Fruit fly (Drosophila melanogaster) whole organism, adult: ENCODE data around the gene rtet.

Experiments
- CG11617 ChIP-seq: fragments of 200-800 bp; sonication (Bioruptor generic); optimal IDR thresholded peaks from 2 replicates; lab custom pipeline; 2017; ENCODE audit warnings: mild to moderate bottlenecking, missing biosample characterization, missing genetic modification reagents, missing genetic modification characterization
- CG12768 ChIP-seq: fragments of 200-800 bp; sonication (Bioruptor generic); optimal IDR thresholded peaks from 2 replicates; lab custom pipeline; 2017; ENCODE audit warnings: missing biosample characterization, missing genetic modification characterization, mild to moderate bottlenecking, moderate library complexity, missing genetic modification reagents
- CG14711 ChIP-seq: fragments of 200-800 bp; sonication (Bioruptor generic); optimal IDR thresholded peaks from 2 replicates; lab custom pipeline; 2018; ENCODE audit warnings: missing biosample characterization, mild to moderate bottlenecking, missing genetic modification characterization, moderate library complexity
- CG1620 ChIP-seq: fragments of 200-800 bp; sonication (Bioruptor generic); optimal IDR thresholded peaks from 2 replicates; lab custom pipeline; 2016; ENCODE audit warnings: missing biosample characterization, missing genetic modification characterization
- CG33017 ChIP-seq: fragments of 200-800 bp; sonication (Bioruptor generic); optimal IDR thresholded peaks from 2 replicates; lab custom pipeline; 2018; ENCODE audit warnings: missing biosample characterization, mild to moderate bottlenecking, missing genetic modification characterization, moderate library complexity
- CG5204 ChIP-seq: fragments of 200-800 bp; sonication (Bioruptor generic); optimal IDR thresholded peaks from 2 replicates; lab custom pipeline; 2016; ENCODE audit warnings: missing biosample characterization, missing genetic modification characterization
- CG7045 ChIP-seq: fragments of 200-800 bp; sonication (Bioruptor generic); optimal IDR thresholded peaks from 2 replicates; lab custom pipeline; 2017; ENCODE audit warnings: missing biosample characterization, mild to moderate bottlenecking, missing genetic modification characterization
- CG7101 ChIP-seq: fragments of 200-800 bp; sonication (Bioruptor generic); optimal IDR thresholded peaks from 2 replicates; lab custom pipeline; 2018; ENCODE audit warnings: missing biosample characterization, mild to moderate bottlenecking, missing genetic modification characterization, moderate library complexity
- Clk ChIP-seq: fragments of 200-800 bp; sonication (Bioruptor generic); optimal IDR thresholded peaks from 2 replicates; lab custom pipeline; 2017; ENCODE audit warnings: missing biosample characterization, missing genetic modification characterization
- Crg-1 ChIP-seq: fragments of 200-800 bp; sonication (Bioruptor generic); optimal IDR thresholded peaks from 2 replicates; lab custom pipeline; 2016; ENCODE audit warnings: missing biosample characterization, missing genetic modification characterization
- Hr96 ChIP-seq: fragments of 200-800 bp; sonication (Bioruptor generic); optimal IDR thresholded peaks from 2 replicates; lab custom pipeline; 2016; ENCODE audit warnings: missing biosample characterization, missing genetic modification characterization
- Mnt ChIP-seq: fragments of 200-800 bp; sonication (Bioruptor generic); optimal IDR thresholded peaks from 2 replicates; lab custom pipeline; 2016; ENCODE audit warnings: missing biosample characterization, mild to moderate bottlenecking, missing genetic modification characterization
- bab1 ChIP-seq: fragments of 200-800 bp; sonication (Bioruptor generic); optimal IDR thresholded peaks from 3 replicates; lab custom pipeline; 2019; ENCODE audit warnings: missing biosample characterization, mild to moderate bottlenecking, missing genetic modification characterization, moderate library complexity
- cic ChIP-seq: fragments of 200-800 bp; sonication (Bioruptor generic); optimal IDR thresholded peaks from 2 replicates; lab custom pipeline; 2017; ENCODE audit warnings: missing biosample characterization, mild to moderate bottlenecking, missing genetic modification characterization, moderate library complexity
- cnc ChIP-seq, 2 experiments: fragments of >200 bp; optimal IDR thresholded peaks; 2 replicates each; lab custom pipeline; 2017
- kay ChIP-seq: fragments of 200-800 bp; sonication (Bioruptor generic); peaks from one replicate; lab custom pipeline; 2016; ENCODE audit warnings: missing biosample characterization, missing genetic modification characterization, borderline replicate concordance
- ovo ChIP-seq: fragments of 200-800 bp; sonication (Bioruptor generic); optimal IDR thresholded peaks from 2 replicates; lab custom pipeline; 2016; ENCODE audit warnings: missing biosample characterization, missing genetic modification characterization
- pad ChIP-seq: fragments of 200-800 bp; sonication (Bioruptor generic); optimal IDR thresholded peaks from 3 replicates; lab custom pipeline; 2017; ENCODE audit warnings: missing biosample characterization, missing genetic modification characterization, mild to moderate bottlenecking, moderate library complexity, missing genetic modification reagents
- tj ChIP-seq: fragments of 200-800 bp; sonication (Bioruptor generic); optimal IDR thresholded peaks from 3 replicates; lab custom pipeline; 2017; ENCODE audit warnings: missing biosample characterization, mild to moderate bottlenecking, missing genetic modification characterization, moderate library complexity
- toe ChIP-seq: fragments of 200-800 bp; sonication (Bioruptor generic); optimal IDR thresholded peaks from 2 replicates; lab custom pipeline; 2016; ENCODE audit warnings: missing biosample characterization, missing genetic modification characterization

rtet gene

DNA sequence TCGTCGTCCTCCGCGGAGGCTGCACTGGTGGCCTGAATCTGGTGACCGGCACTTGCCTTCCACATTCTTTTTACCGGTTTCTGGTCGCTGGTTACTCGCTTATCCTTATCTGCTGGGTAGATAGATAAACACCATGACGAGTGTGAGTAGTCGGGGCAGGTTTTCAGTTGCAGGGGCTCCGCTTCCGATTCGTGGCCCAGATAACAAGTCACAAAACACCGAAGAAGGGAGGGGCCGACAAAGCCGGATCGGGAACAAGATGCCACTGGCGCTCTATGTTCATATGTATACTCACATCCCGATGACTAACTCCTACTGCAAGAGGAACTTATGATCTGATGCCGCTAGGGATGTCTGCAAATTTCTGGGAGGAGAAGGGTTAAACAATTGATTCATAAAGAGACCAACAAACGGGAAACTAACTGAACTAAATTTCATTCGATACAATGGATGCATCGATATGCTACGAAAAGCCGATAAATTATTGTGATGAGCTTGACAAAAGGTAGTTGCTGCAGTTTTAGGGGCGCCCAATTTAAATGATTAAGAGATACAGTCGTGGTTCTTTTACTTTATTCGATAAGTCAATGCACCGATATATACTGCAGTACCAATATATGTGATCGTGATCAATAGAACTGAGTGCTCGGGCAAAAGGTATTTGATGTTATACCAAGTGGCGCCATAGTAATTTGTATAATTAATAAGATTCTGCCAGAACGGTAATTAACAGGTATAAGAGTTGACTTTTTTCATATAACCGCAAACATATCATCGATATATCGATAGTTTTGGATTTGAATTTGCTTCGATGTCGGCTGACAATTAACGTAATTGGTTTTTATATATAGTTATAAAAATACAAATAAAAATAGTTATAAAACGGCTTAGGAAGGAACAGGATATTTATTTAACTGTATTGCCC lies 44.0 kb upstream of the rtet start, which contains the start of gene Cortactin:
Gene Cortactin (minus strand): TSS at position 472 of the 925 bp plus-strand sequence.
- TF ChIP-seq toe (GFP tag; lab: Kevin White, UChicago) (no peak), kay (peak; percentile 73), cic (GFP tag; lab: Kevin White, UChicago) (peak; percentile 3), CG7101 (tag; lab: Kevin White, UChicago) (no peak), CG1620 (GFP tag; lab: Kevin White, UChicago) (peak; percentile 15), CG7045 (GFP tag; lab: Kevin White, UChicago) (no peak), Mnt (GFP tag; lab: Kevin White, UChicago) (no peak), CG5204 (GFP tag; lab: Kevin White, UChicago) (no peak), pad (GFP tag; lab: Kevin White, UChicago) (peak; percentile 88), bab1 (GFP tag; lab: Kevin White, UChicago) (no peak)

DNA sequence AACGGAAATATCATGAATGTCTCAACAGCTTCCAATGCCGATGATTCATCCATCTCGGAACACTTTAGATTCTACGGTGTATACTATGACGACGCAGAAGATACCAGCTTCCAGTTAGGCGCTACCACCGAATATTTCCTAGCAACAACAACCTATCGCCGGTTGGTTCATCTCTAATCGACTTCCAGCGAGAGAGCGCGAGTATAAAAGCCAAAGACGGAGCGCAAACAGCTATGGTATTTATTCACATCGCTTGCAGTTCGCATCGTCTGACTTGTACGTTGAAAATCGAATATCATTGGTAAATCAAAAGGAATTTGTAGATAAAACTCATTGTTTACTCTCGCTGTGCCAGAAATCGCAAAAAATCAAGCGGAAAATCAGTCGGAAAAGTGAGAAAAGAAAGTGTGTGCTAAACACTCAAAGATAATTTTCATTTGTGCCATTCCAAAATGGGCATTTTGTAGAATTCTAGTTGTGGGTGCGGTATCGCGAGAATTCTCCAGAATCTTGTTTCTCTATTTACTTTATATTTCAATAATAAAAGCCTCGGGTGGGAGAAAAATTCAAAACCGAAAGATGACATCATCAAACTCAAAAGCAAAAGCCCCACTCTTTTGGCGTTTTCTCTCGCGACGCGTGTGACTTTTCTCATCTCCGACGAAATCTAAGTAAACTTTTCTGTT lies 43.1 kb upstream of the rtet start, which contains the start of gene AnxB9:
Gene AnxB9 (plus strand): TSS at position 232 of the 686 bp plus-strand sequence.
- TF ChIP-seq CG12768 (GFP tag; lab: Kevin White, UChicago) = peak; percentile 40
- peak; percentile 50 for TF ChIP-seq Crg-1
- TF ChIP-seq bab1 (GFP tag; lab: Kevin White, UChicago) = peak; percentile 81
- peak; percentile 91 for TF ChIP-seq kay
- peak; percentile 7 for TF ChIP-seq ovo
- no peak for TF ChIP-seq pad (GFP tag; lab: Kevin White, UChicago)
- peak; percentile 56 for TF ChIP-seq Mnt (GFP tag; lab: Kevin White, UChicago)
- TF ChIP-seq CG14711 (tag; lab: Kevin White, UChicago) = peak; percentile 2
- TF ChIP-seq Hr96 (GFP tag; lab: Kevin White, UChicago) = peak; percentile 39
- TF ChIP-seq CG7045 (GFP tag; lab: Kevin White, UChicago) = peak; percentile 22
- TF ChIP-seq tj = peak; percentile 5
- TF ChIP-seq CG5204 (GFP tag; lab: Kevin White, UChicago) = no peak
- TF ChIP-seq CG33017 (tag; lab: Kevin White, UChicago) = peak; percentile 66
- no peak for TF ChIP-seq cnc (optimal IDR thresholded peaks at IDR 0.05; lab: Kevin White, UChicago)
- no peak for TF ChIP-seq toe (GFP tag; lab: Kevin White, UChicago)
- TF ChIP-seq CG7101 (tag; lab: Kevin White, UChicago) = peak; percentile 67
- peak; percentile 46 for TF ChIP-seq CG11617 (GFP tag; lab: Kevin White, UChicago)
- TF ChIP-seq CG1620 (GFP tag; lab: Kevin White, UChicago) = peak; percentile 42
- no peak for TF ChIP-seq Clk (GFP tag; lab: Kevin White, UChicago)
- peak; percentile 73 for TF ChIP-seq cic (GFP tag; lab: Kevin White, UChicago)

DNA sequence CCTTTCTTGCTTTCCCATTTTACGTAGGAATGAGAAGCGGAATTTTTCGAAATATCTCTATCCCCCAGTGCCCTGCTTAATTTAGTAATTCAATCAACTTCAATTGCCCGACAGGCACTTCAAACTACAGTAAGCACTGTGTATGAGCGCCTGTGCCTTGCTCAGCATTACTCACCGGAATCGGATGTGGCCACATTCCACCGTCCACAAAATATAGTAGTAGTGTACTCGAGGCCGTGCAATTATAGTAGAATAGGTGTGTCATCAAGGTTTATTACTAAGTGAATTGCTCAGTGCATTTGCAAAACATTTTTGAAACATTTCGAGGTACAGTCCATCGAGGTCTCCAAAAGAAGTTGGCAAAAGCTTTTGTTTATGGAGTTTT lies 42.6 kb upstream of the rtet start:
- peak; percentile 99 for TF ChIP-seq kay
- TF ChIP-seq tj = peak; percentile 2
- TF ChIP-seq Clk (GFP tag; lab: Kevin White, UChicago) = no peak
- no peak for TF ChIP-seq CG33017 (tag; lab: Kevin White, UChicago)

DNA sequence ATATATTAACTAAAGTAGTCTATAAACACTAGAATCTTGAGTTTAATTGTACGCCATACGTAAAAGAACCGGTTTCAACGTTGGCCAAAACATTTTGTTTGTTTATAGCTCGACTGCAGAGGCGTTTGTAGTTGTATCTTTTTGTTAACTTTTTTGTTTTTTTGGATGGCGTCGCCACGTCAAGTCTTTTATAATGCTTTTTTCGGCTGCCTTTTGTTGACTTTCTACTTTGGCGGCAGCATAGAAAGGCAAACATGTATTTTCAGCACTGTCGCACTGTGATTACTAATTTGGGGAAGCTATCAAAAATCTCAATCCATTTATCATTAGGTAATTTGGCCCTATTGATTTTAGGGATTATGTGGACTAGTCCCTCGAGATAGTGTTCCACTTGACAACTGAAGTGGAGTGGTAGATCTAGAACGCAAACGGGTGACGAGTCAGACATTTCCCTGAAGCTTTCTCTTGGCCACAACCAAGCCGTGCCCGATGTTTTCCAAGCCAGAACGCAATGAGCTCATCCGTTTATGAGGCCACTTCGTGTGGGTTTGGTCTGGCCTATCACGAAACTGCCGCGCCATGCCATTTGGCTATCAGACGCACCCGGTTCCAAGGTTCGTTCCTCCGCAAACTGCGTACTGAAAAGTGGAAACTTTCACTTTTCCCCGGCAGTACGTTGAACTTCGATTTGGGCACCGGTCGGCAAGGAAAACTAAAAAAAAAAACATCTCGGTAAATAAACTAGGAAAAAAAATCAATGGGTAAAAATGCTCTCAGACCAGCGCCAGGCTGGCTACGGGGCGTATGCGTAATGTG lies 41.6 kb upstream of the rtet start:
- TF ChIP-seq ovo = no peak
- TF ChIP-seq CG12768 (GFP tag; lab: Kevin White, UChicago) = peak; percentile 3
- peak; percentile 38 for TF ChIP-seq kay
- TF ChIP-seq Clk (GFP tag; lab: Kevin White, UChicago) = no peak
- no peak for TF ChIP-seq CG33017 (tag; lab: Kevin White, UChicago)

DNA sequence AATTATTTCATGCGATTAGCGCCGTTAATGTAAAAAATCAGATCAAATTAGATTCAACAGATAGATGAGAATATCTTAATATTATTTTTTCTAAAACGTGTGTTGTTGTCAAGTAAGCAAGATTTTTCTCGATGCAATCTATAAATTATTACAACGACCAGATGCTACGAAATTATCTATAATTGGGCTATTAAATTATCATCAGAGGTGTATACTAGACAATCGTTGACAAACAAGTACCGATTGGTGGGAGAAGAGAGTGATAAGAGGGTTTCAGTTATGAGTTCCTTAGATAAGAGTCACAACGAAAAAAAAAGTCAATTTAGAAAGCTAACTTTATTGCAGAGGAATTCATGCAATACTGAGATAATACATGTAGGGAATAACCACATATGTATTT lies 40.7 kb upstream of the rtet start:
- TF ChIP-seq kay = peak; percentile 63
- no peak for TF ChIP-seq bab1 (GFP tag; lab: Kevin White, UChicago)

DNA sequence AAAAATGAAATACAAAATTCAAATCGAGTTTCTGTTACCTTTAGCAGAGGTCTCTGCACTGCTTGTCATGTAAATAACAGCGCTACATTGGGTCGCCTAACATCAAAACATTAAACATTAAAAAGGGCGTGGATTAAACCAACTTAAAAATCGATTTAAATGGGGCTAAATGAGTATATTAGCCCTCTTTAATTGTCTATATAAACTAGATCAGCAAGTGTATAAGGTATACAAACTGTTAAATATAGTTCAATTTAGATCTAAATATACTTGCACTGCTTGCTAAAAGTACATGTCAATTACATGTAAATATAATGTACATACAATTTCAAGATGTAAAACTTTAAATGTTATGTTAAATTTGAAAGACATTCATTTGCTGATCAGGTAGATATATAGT lies 38.5 kb upstream of the rtet start:
- TF ChIP-seq kay (peak; percentile 17), ovo (no peak)
